Fruit fly (Drosophila melanogaster): Measurements from ENCODE around the gene SMSr.

Gene SMSr

dm6 chr3L:7368934-7369333 lies 12.3 kb downstream of the SMSr start, which contains the start of gene Sh3beta:
Gene Sh3beta, minus strand, starts transcription at chr3L:7369260.
- no peak for TF ChIP-seq noc (tag; optimal IDR thresholded peaks at IDR 0.05)

DNA sequence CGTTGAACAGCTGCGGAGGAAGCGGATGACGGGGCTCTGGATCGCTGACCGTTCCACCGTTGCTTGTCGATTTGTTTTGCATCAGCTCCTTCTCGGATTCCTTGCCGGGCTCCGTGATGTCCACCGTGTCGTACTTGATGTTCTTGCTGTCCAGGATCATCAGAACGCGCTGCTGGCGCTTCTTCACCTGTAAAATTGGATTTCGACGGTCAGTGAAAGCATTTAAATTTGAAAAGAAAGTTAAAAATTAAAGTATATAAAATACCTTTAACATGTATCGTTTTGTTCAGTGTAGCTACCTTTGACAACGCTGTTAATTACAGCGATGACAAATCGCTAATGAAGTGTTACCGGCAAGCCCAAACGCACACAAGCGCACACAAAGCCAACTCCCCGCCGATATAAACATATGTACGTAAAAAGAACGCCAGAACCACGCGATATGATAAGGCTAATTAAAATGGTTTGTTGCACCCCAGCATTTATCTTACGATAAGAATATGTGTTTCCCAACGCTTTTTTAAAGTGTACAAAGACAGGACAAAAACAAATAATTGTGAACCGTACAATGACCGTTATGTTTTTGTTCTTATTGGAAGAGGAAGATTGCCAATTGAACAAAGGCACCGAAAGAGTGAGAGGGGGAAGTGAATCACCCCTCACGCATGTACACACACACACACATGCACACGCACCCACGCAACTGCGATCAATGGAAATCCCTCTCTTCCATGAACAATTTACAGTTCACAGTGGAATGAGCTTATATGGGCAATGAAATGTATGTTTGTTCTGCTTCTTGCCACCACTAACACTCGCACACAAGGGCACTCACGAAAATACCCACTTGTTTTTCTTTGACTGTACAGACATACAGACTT lies 13.2 kb downstream of the SMSr start:
- TF ChIP-seq noc (tag; optimal IDR thresholded peaks at IDR 0.05), result no peak

DNA sequence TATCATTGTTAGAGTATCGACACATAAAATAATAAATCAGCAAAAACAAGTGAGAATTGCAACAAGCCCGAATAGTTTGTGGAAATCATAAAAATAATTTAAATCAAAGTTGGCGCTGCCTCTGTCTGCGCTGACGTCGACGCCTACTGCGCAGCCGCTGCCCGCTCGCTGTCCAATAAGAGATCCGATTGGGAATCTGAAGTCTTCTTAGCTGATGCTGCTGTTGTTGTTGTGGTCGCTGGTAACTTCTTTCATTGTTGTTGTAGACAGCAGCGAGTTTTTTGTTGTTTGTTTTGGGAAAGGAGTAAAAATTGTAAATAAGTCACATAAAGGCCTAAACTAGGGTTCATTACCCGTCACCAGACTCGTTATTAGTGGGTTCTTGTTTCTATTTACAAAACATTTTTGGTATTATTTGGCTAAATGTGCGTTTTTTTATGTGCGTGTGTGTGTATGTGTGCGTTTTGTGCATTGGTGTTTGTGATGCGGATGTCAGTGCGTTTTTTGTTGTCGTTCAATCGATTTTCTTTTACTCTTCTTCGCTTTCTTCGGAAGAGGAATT lies 16.5 kb downstream of the SMSr start:
- TF ChIP-seq noc (tag; optimal IDR thresholded peaks at IDR 0.05), result no peak

dm6 chr3L:7361095-7361522 lies 20.2 kb downstream of the SMSr start:
- peak; percentile 6 for TF ChIP-seq noc (tag; optimal IDR thresholded peaks at IDR 0.05)

- no peak for TF ChIP-seq noc (tag; optimal IDR thresholded peaks at IDR 0.05)
Measured at dm6 chr3L:7360324-7360852, 20.9 kb downstream of the SMSr start, which contains the start of gene Sec63. Gene Sec63, plus strand, starts transcription at chr3L:7360561.

DNA sequence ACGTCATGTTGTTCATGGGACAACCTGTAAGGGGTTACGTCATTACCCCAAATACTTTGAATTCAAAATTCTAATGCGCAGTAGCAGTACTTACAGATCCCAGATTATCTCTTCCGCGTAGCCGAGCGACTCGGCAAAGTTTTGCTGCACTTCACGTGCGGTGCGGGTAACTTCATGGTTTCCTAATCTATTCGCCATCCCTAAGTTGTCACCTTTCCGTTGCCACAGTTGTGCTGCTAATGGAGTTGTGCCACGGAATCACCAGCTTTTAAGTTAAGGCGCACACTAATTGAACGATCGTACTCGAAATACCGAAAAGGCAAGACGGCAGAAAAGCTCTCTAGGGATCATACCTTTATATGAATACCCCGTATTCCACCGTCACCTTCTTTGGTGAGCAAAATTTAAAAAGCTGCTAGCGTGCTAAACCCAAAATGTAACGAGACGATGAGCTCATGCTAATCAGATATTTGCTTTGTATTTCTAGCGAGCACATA lies 21.4 kb downstream of the SMSr start, which contains the start of gene pst:
Gene pst (minus strand): TSS at position 437 of the 497 bp plus-strand sequence.
- TF ChIP-seq noc (tag; optimal IDR thresholded peaks at IDR 0.05), result no peak

- peak; percentile 10 for TF ChIP-seq noc (tag; optimal IDR thresholded peaks at IDR 0.05)
Measured at dm6 chr3L:7356386-7357117, 24.7 kb downstream of the SMSr start, which contains the start of gene CTCF. Gene CTCF, minus strand, starts transcription at chr3L:7356713.

- TF ChIP-seq noc (tag; optimal IDR thresholded peaks at IDR 0.05), result peak; percentile 45
Measured at dm6 chr3L:7349311-7349710, 32.0 kb downstream of the SMSr start.

- peak; percentile 33 for TF ChIP-seq noc (tag; optimal IDR thresholded peaks at IDR 0.05)
Measured at dm6 chr3L:7347984-7348631, 33.2 kb downstream of the SMSr start, which contains the start of the genes Srp19 and qm. Gene Srp19, minus strand, starts transcription at chr3L:7348034. Gene qm, plus strand, starts transcription at chr3L:7348313.

DNA sequence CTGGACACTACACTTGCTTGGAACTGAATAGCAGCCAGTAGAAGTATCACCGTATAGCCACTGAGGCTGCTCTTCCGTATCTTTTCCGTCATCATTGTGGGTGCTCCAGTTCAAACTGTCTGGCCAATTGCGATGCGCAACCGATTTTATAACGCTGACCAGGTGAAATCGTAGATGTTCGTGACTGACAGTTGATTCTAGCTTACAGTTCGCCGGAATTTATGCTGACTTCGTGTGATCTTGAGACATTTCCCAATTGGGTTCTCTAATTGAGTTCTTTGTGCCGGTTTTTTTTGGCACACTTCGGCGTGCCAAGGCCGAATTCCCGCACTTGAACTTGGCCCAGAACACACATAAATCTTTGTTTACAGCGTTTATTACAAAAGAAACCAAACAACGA lies 34.3 kb downstream of the SMSr start, which contains the start of gene CG14834:
Gene CG14834 (minus strand): TSS at position 173 of the 400 bp plus-strand sequence.
- TF ChIP-seq noc (tag; optimal IDR thresholded peaks at IDR 0.05), result no peak

DNA sequence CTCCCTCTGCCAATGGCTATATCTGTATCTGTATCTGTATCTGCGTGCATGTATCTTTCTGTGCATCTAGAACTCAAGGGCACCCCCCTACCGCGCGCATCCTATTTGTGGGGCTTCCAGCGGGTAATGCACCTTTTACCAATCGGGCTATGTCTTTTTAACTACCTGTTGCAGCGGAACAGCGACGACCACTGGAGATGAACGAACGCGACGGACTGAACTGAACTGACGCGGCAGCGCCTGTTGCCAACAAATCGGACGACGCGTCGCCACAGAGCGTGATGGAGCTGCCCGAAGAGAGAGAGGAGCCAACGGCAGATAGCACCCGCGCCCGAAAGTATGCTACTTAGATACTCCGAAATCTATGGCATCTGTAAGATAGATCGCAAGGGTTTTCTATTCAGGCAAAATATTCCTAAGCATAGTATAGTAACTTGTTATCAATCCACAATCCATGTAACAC lies 36.3 kb downstream of the SMSr start, which contains the start of gene Cln7:
Gene Cln7 (minus strand): TSS at position 219 of the 463 bp plus-strand sequence.
- peak; percentile 64 for TF ChIP-seq noc (tag; optimal IDR thresholded peaks at IDR 0.05)

DNA sequence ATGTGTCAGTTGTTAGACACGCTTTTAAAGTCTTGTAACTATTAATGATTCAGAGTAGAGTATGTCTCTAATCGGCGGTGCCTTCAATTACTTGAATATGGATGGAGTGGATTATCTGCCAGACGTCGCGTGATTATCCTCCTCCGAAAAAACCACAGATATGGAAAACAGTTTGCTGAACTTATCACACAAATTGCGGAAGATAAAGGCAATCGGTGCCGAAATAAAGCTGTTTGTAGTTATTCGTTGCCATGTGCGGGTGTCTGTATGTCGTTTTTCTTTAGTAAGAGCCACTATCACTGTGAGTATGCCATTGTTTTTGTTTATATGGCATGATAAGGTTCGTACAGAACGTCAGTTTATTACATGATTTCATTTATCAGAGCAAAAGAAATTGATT lies 37.3 kb downstream of the SMSr start:
- no peak for TF ChIP-seq noc (tag; optimal IDR thresholded peaks at IDR 0.05)

- no peak for TF ChIP-seq noc (tag; optimal IDR thresholded peaks at IDR 0.05)
Measured at dm6 chr3L:7339216-7339742, 42.0 kb downstream of the SMSr start, which contains the start of the genes lark and eco. Gene lark, plus strand, starts transcription at chr3L:7339266. Gene eco, minus strand, starts transcription at chr3L:7339340.

DNA sequence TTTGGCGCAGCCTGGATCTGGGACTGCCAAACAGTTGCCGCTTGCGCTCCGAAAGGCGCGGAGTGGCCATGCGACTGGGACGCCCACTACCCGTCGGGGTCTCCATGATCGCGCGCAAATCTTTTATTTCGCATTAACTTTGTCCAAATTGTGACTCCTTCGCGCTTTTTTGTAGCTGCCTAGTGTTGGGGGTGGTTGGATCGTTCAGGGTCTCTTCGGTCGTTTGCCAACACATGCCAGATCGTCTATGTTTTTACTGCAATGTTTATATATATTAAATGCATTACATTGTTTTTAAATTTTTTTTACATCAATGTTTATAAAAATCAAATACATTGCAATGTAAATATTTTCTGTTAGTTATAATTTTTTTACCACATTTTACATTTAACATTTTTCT lies 42.5 kb downstream of the SMSr start:
- no peak for TF ChIP-seq noc (tag; optimal IDR thresholded peaks at IDR 0.05)

Data from whole organism, larva.